Worm (Caenorhabditis elegans) whole organism, young adult: ENCODE measurements around the gene bkip-1.

Source experiments
- ama-1 ChIP-seq, 3 experiments: fragments of 150-350 bp in 1 of 3; sonication (generic microtip) in 2 of 3; optimal IDR thresholded peaks; 2 replicates each; lab custom pipeline; 2014 to 2018; ENCODE audit warnings: missing biosample characterization in 2 of 3, missing genetic modification characterization in 2 of 3, missing genetic modification reagents in 2 of 3
- nfya-2 ChIP-seq: fragments of 200-800 bp; sonication (Bioruptor generic); IDR thresholded peaks from 2 replicates; pipeline ENCODE4 v1.3.6; 2022; ENCODE audit warnings: missing genetic modification reagents, missing genetic modification characterization, missing compliant biosample characterization

- TF ChIP-seq nfya-2 (GFP tag; lab: Robert Waterston, UW) (no peak), ama-1 (optimal IDR thresholded peaks at IDR 0.05; lab: Kevin White, UChicago) (no peak), ama-1 (GFP tag; optimal IDR thresholded peaks at IDR 0.05; lab: Kevin White, UChicago) (no peak)
These were observed 25.8 kb downstream of the bkip-1 start, which contains the start of gene K09E4.3 for ce11 chrII:14126841-14127240.
